Fruit fly (Drosophila melanogaster): ENCODE data around the gene Atg17.

DNA sequence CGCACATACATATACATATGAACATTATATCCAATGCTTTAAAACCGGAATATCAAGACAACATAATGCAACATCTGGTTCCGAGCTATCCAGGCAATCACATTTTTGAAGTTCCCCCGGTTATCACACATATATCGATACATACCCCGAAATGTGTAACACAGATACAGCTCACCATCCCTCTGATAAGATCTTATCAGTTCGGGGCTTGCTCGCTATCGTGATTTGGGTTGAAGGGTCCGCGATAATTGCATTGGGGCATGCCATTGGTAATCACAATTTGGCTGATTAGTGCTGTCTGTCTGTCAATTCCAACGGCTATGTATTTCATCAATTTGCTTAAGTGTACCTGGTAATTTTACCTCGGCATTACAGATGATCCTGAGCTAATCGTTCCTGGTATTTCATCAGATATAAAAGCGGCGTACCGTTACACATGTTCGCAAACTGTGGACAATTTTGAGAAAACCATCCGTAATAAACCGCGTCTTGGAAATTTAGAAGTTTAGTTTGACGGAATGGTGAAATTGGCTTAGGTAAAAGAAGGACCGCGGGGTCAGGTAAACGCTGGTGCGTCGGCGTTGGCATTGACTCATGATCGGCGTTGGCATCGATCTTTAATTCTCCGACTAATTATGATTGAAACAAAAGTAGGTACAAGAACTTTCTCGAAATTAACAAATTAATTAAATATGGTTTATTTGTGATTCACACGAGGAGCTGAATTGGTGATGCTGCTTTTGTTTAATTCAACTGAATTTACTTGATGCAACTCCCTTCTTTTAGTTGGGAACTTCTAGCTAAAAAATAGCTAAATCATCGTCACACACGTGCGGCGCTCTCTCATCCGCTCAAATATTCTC, 2.5 kb downstream of the Atg17 start:
- TF ChIP-seq psq (optimal IDR thresholded peaks at IDR 0.05) (no peak), insv (optimal IDR thresholded peaks at IDR 0.05) (no peak), h (optimal IDR thresholded peaks at IDR 0.05) (no peak)
